Worm (Caenorhabditis elegans) whole organism, L4/young adult: ENCODE data around the gene tim-1.

Experiments used
- W03F9.2 ChIP-seq: fragments of 150-350 bp; optimal IDR thresholded peaks from 2 replicates; lab custom pipeline; 2014; ENCODE audit warnings: missing biosample characterization, missing genetic modification characterization
- dao-5 ChIP-seq: sonication (generic microtip); optimal IDR thresholded peaks from 2 replicates; lab custom pipeline; 2016; ENCODE audit warnings: missing genotype, missing genetic modification characterization, moderate library complexity, missing compliant biosample characterization
- him-1 ChIP-seq: sonication (generic microtip); optimal IDR thresholded peaks from 2 replicates; lab custom pipeline; 2016; ENCODE audit warnings: missing genotype, missing genetic modification reagents, missing genetic modification characterization, missing compliant biosample characterization

tim-1 gene

ce11 chrIII:12245570-12245969, 4.4 kb downstream of the tim-1 start:
- no peak for TF ChIP-seq dao-5 (tag; lab: Kevin White, UChicago)
- no peak for TF ChIP-seq him-1 (tag; lab: Kevin White, UChicago)
- no peak for TF ChIP-seq W03F9.2 (tag; lab: Kevin White, UChicago)

ce11 chrIII:12235914-12236313, 14.1 kb downstream of the tim-1 start, which contains the start of the genes grl-15 and fbxa-89:
Gene grl-15 (minus strand): TSS chrIII:12236014.
Gene fbxa-89 (plus strand): TSS chrIII:12236184.
- no peak for TF ChIP-seq him-1 (tag; lab: Kevin White, UChicago)
- TF ChIP-seq dao-5 (tag; lab: Kevin White, UChicago), result no peak
- TF ChIP-seq W03F9.2 (tag; lab: Kevin White, UChicago), result no peak

- no peak for TF ChIP-seq him-1 (tag; lab: Kevin White, UChicago)
- no peak for TF ChIP-seq W03F9.2 (tag; lab: Kevin White, UChicago)
- TF ChIP-seq dao-5 (tag; lab: Kevin White, UChicago), result no peak
Measured at ce11 chrIII:12235359-12235758, 14.6 kb downstream of the tim-1 start.

- TF ChIP-seq dao-5 (tag; lab: Kevin White, UChicago) (no peak), W03F9.2 (tag; lab: Kevin White, UChicago) (no peak), him-1 (tag; lab: Kevin White, UChicago) (no peak)
Measured at ce11 chrIII:12233493-12233892, 16.5 kb downstream of the tim-1 start.

- TF ChIP-seq dao-5 (tag; lab: Kevin White, UChicago) (no peak), him-1 (tag; lab: Kevin White, UChicago) (no peak), W03F9.2 (tag; lab: Kevin White, UChicago) (no peak)
Measured at ce11 chrIII:12231539-12231938, 18.4 kb downstream of the tim-1 start.

- no peak for TF ChIP-seq W03F9.2 (tag; lab: Kevin White, UChicago)
- no peak for TF ChIP-seq dao-5 (tag; lab: Kevin White, UChicago)
Measured at ce11 chrIII:12230195-12230594, 19.8 kb downstream of the tim-1 start.

- TF ChIP-seq W03F9.2 (tag; lab: Kevin White, UChicago), result no peak
- TF ChIP-seq dao-5 (tag; lab: Kevin White, UChicago), result no peak
- TF ChIP-seq him-1 (tag; lab: Kevin White, UChicago), result no peak
Measured at ce11 chrIII:12227935-12228334, 22.0 kb downstream of the tim-1 start.

ce11 chrIII:12226089-12226682, 23.8 kb downstream of the tim-1 start, which contains the start of the genes Y75B8A.18 and Y75B8A.19:
Gene Y75B8A.18 (minus strand): TSS chrIII:12226230.
Gene Y75B8A.19 (plus strand): TSS chrIII:12226632.
- TF ChIP-seq W03F9.2 (tag; lab: Kevin White, UChicago), result peak; percentile 31
- TF ChIP-seq him-1 (tag; lab: Kevin White, UChicago), result no peak
- no peak for TF ChIP-seq dao-5 (tag; lab: Kevin White, UChicago)

- TF ChIP-seq him-1 (tag; lab: Kevin White, UChicago) (no peak), W03F9.2 (tag; lab: Kevin White, UChicago) (peak; percentile 18), dao-5 (tag; lab: Kevin White, UChicago) (no peak)
Measured at ce11 chrIII:12225234-12225633, 24.7 kb downstream of the tim-1 start, which contains the start of gene gmn-1. Gene gmn-1 (minus strand): TSS chrIII:12225331.

ce11 chrIII:12223208-12223607, 26.8 kb downstream of the tim-1 start:
- no peak for TF ChIP-seq him-1 (tag; lab: Kevin White, UChicago)

ce11 chrIII:12221452-12221851, 28.5 kb downstream of the tim-1 start:
- TF ChIP-seq him-1 (tag; lab: Kevin White, UChicago) (no peak), W03F9.2 (tag; lab: Kevin White, UChicago) (no peak), dao-5 (tag; lab: Kevin White, UChicago) (no peak)

- TF ChIP-seq W03F9.2 (tag; lab: Kevin White, UChicago) (no peak), dao-5 (tag; lab: Kevin White, UChicago) (no peak), him-1 (tag; lab: Kevin White, UChicago) (no peak)
Measured at ce11 chrIII:12220820-12221219, 29.1 kb downstream of the tim-1 start.

ce11 chrIII:12218633-12219097, 31.3 kb downstream of the tim-1 start, which contains the start of the genes gex-4 and gphr-1:
Gene gex-4 (minus strand): TSS chrIII:12218634.
Gene gphr-1 (plus strand): TSS chrIII:12219047.
- no peak for TF ChIP-seq dao-5 (tag; lab: Kevin White, UChicago)
- peak; percentile 52 for TF ChIP-seq W03F9.2 (tag; lab: Kevin White, UChicago)
- TF ChIP-seq him-1 (tag; lab: Kevin White, UChicago), result no peak

- TF ChIP-seq him-1 (tag; lab: Kevin White, UChicago), result no peak
- no peak for TF ChIP-seq W03F9.2 (tag; lab: Kevin White, UChicago)
- TF ChIP-seq dao-5 (tag; lab: Kevin White, UChicago), result no peak
Measured at ce11 chrIII:12218078-12218477, 31.9 kb downstream of the tim-1 start.
